Worm (Caenorhabditis elegans) whole organism, L4 larva: ENCODE results near the gene sre-15.

Experiments
- ZK546.5 ChIP-seq, 2 experiments: sonication (generic microtip); optimal IDR thresholded peaks; 2 replicates each; lab custom pipeline; 2017; ENCODE audit warnings: missing biosample characterization in 2 of 2, missing genetic modification characterization in 2 of 2
- fkh-10 ChIP-seq: fragments of 150-350 bp; optimal IDR thresholded peaks from 2 replicates; lab custom pipeline; 2014; ENCODE audit warnings: missing biosample characterization, missing genetic modification reagents, missing genetic modification characterization
- mep-1 ChIP-seq: fragments of 150-350 bp; sonication (generic microtip); optimal IDR thresholded peaks from 3 replicates; lab custom pipeline; 2014; ENCODE audit warnings: missing biosample characterization, missing genetic modification characterization
- mxl-3 ChIP-seq: fragments of 200-800 bp; sonication (Bioruptor generic); optimal IDR thresholded peaks from 2 replicates; lab custom pipeline; 2018; ENCODE audit warnings: mild to moderate bottlenecking, missing genetic modification characterization, missing compliant biosample characterization
- saeg-2 ChIP-seq: fragments of 200-800 bp; sonication (Bioruptor generic); IDR thresholded peaks from 2 replicates; pipeline ENCODE4 v1.3.6; 2022; ENCODE audit warnings: missing genetic modification reagents, missing genetic modification characterization, missing compliant biosample characterization
- unc-62 ChIP-seq, 3 experiments: fragments of 150-350 bp in 1 of 3; sonication (generic microtip); optimal IDR thresholded peaks in 2 of 3; peaks in 1 of 3; 1 replicate in 1 of 3; 2 replicates in 2 of 3; lab custom pipeline; 2014 to 2017; ENCODE audit warnings: missing biosample characterization in 3 of 3, missing genetic modification characterization in 3 of 3, missing genetic modification reagents in 3 of 3, missing genotype in 1 of 3
- zag-1 ChIP-seq: fragments of 150-350 bp; optimal IDR thresholded peaks from 2 replicates; lab custom pipeline; 2014; ENCODE audit warnings: missing biosample characterization, missing genetic modification characterization

- TF ChIP-seq unc-62 (GFP tag; optimal IDR thresholded peaks at IDR 0.05 in 1 of 2; lab: Kevin White, UChicago) = no peak
- no peak for TF ChIP-seq unc-62 (tag; optimal IDR thresholded peaks at IDR 0.05; lab: Kevin White, UChicago)
- no peak for TF ChIP-seq mep-1 (tag; lab: Kevin White, UChicago)
- no peak for TF ChIP-seq mxl-3 (GFP tag; lab: Kevin White, UChicago)
- no peak for TF ChIP-seq zag-1 (tag; lab: Kevin White, UChicago)
- TF ChIP-seq fkh-10 (GFP tag; lab: Kevin White, UChicago) = no peak
- no peak for TF ChIP-seq saeg-2 (GFP tag; lab: Robert Waterston, UW)
- TF ChIP-seq ZK546.5 (tag; optimal IDR thresholded peaks at IDR 0.05; lab: Kevin White, UChicago) = no peak
These were observed 43.8 kb downstream of the sre-15 start for ce11 chrIV:12200812-12201211.
